Worm (Caenorhabditis elegans): ENCODE measurements around the gene gst-9.
A peak's percentile ranks its signal among the peaks of the same experiment; 100 is the strongest.

The gst-9 gene

ce11 chrII:4935518-4935917 lies 44.1 kb downstream of the gst-9 start, which contains the start of gene ZK546.5:
Gene ZK546.5, plus strand, starts transcription at chrII:4935818.
- no peak for TF ChIP-seq snpc-4 (tag; optimal IDR thresholded peaks at IDR 0.05)
- TF ChIP-seq ceh-39 (tag; optimal IDR thresholded peaks at IDR 0.05) = peak; percentile 39
- TF ChIP-seq bed-3 (GFP tag; optimal IDR thresholded peaks at IDR 0.05) = no peak
- peak; percentile 71 for TF ChIP-seq ces-1 (GFP tag; optimal IDR thresholded peaks at IDR 0.05)
- TF ChIP-seq cnd-1 (tag; optimal IDR thresholded peaks at IDR 0.05) = no peak

ce11 chrII:4937743-4938142 lies 46.4 kb downstream of the gst-9 start, which contains the start of gene ZK546.4:
Gene ZK546.4, plus strand, starts transcription at chrII:4938043.
- TF ChIP-seq unc-39 (tag; optimal IDR thresholded peaks at IDR 0.05) (no peak), ztf-11 (tag; optimal IDR thresholded peaks at IDR 0.05) (no peak), lin-13 (tag; optimal IDR thresholded peaks at IDR 0.05) (no peak)

DNA sequence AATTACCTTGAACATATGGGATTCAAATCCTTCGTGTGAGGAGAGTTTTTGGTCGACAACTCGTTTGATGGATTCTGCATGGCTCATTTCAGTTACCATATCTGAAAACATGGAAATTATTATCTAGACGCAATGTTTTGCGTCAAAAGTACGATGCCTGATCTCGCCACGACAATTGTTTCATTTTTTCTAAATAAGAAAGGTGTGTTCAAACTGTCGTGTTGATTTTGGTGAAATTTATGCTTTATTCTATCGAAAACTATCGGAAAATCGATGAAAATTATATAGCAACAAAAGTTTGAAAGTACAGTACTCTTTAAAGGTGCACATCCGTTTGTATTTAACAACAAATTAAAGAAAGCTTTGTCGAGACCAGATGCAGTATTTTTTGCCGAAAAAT lies 49.7 kb downstream of the gst-9 start, which contains the start of gene cblc-1:
TSS of gene cblc-1 (minus strand) at position 101 of the 400 bp plus-strand sequence.
- no peak for TF ChIP-seq cnd-1 (tag; optimal IDR thresholded peaks at IDR 0.05)
- no peak for TF ChIP-seq flh-1 (GFP tag; optimal IDR thresholded peaks at IDR 0.05)
- no peak for TF ChIP-seq nhr-2 (tag; optimal IDR thresholded peaks at IDR 0.05)
- no peak for TF ChIP-seq ztf-11 (tag; optimal IDR thresholded peaks at IDR 0.05)
- no peak for TF ChIP-seq elt-1 (tag; optimal IDR thresholded peaks at IDR 0.05; ENCODE audit: borderline replicate concordance, insufficient read depth)
- no peak for TF ChIP-seq bed-3 (GFP tag; optimal IDR thresholded peaks at IDR 0.05)
- no peak for TF ChIP-seq hlh-1 (tag; optimal IDR thresholded peaks at IDR 0.05)
- no peak for TF ChIP-seq nhr-28 (tag; optimal IDR thresholded peaks at IDR 0.05)
- TF ChIP-seq sptf-1 (tag; optimal IDR thresholded peaks at IDR 0.05) = no peak
- no peak for TF ChIP-seq M03D4.4 (tag; optimal IDR thresholded peaks at IDR 0.05)
- TF ChIP-seq mab-5 (tag; optimal IDR thresholded peaks at IDR 0.05) = no peak
- TF ChIP-seq tbx-8 (GFP tag; optimal IDR thresholded peaks at IDR 0.05) = no peak
- TF ChIP-seq drap-1 (GFP tag; optimal IDR thresholded peaks at IDR 0.05) = no peak
- TF ChIP-seq mep-1 (tag; optimal IDR thresholded peaks at IDR 0.05) = no peak
- TF ChIP-seq blmp-1 (tag; optimal IDR thresholded peaks at IDR 0.05) = no peak
- TF ChIP-seq ceh-83 (GFP tag; optimal IDR thresholded peaks at IDR 0.05) = no peak
- TF ChIP-seq sem-2 (GFP tag; optimal IDR thresholded peaks at IDR 0.05) = no peak
- no peak for TF ChIP-seq lin-32 (GFP tag; optimal IDR thresholded peaks at IDR 0.05)

DNA sequence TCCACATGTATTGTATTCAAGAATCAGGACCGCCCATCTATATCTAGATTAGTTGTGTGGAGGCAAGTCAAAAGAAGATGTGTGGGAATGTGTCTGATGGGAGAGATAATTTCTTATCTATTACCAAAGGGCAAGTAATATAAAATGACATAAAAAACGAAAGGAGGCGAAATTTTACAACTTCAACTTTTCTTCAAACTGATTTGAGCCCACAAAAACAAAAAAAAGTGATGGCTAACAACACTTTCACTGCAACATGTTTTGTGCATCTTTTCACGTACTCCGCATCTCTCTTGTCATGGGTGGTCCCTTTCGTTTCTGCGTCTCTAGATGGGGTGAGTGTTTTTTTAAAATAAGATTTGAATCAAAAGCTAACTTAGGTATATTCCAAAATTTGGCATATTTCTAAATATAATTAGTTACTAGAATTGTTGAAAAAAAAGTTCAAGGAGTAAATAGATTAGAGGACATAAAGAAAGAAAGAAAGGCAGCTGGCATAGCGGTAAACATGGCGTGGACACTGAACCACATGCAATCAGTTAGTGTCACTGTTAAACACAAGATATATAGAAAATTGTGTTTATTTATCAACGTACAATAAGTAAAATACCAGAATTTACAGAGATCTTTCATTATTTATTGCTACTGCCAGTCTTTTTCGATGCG lies 50.3 kb downstream of the gst-9 start, which contains the start of gene ZK546.19:
TSS of gene ZK546.19 (plus strand) at position 186 of the 666 bp plus-strand sequence.
- no peak for TF ChIP-seq bed-3 (GFP tag; optimal IDR thresholded peaks at IDR 0.05)
- peak; percentile 30 for TF ChIP-seq ces-1 (GFP tag; optimal IDR thresholded peaks at IDR 0.05)
- TF ChIP-seq elt-1 (tag; optimal IDR thresholded peaks at IDR 0.05; ENCODE audit: borderline replicate concordance, insufficient read depth) = peak; percentile 98

DNA sequence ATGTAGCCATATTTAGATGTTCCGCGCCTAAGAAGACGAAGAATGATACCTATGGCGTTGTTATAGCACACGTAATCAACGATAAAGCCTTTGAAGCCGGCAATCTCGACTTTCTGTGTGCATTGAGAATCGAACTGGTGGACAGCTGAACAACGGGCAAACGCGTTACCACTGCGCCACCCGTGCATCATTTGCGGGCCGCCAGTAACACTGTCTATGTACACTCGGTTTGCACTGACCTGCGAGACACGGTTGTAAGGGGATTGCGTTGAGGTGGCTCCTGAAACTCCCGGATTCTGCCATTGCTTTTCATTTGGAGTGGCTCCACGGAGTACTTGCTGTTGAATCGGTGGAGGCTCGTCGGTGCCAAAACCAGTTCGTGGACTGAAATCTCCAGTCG lies 51.0 kb downstream of the gst-9 start:
- no peak for TF ChIP-seq unc-62 (GFP tag; optimal IDR thresholded peaks at IDR 0.05)
- TF ChIP-seq lin-32 (GFP tag; optimal IDR thresholded peaks at IDR 0.05) = peak; percentile 64
- no peak for TF ChIP-seq mab-5 (tag; optimal IDR thresholded peaks at IDR 0.05)
- TF ChIP-seq drap-1 (GFP tag; optimal IDR thresholded peaks at IDR 0.05) = peak; percentile 86
- peak; percentile 72 for TF ChIP-seq ceh-43 (GFP tag; optimal IDR thresholded peaks at IDR 0.05)
- TF ChIP-seq nhr-237 (tag; optimal IDR thresholded peaks at IDR 0.05) = no peak
- no peak for TF ChIP-seq nhr-12 (tag; optimal IDR thresholded peaks at IDR 0.05)
- TF ChIP-seq lin-13 (tag; optimal IDR thresholded peaks at IDR 0.05) = peak; percentile 57
- no peak for TF ChIP-seq nhr-28 (tag; optimal IDR thresholded peaks at IDR 0.05)
- peak; percentile 90 for TF ChIP-seq ham-2 (GFP tag; optimal IDR thresholded peaks at IDR 0.05)
- TF ChIP-seq nhr-2 (tag; optimal IDR thresholded peaks at IDR 0.05) = no peak
- peak; percentile 58 for TF ChIP-seq bed-3 (GFP tag; optimal IDR thresholded peaks at IDR 0.05)
- TF ChIP-seq mls-2 (tag; optimal IDR thresholded peaks at IDR 0.05) = peak; percentile 88
- TF ChIP-seq tbx-8 (GFP tag; optimal IDR thresholded peaks at IDR 0.05) = no peak
- TF ChIP-seq nhr-76 (tag; optimal IDR thresholded peaks at IDR 0.05) = peak; percentile 25
- TF ChIP-seq snpc-4 (tag; optimal IDR thresholded peaks at IDR 0.05) = no peak
- no peak for TF ChIP-seq zip-8 (tag; optimal IDR thresholded peaks at IDR 0.05)
- peak; percentile 90 for TF ChIP-seq ceh-83 (GFP tag; optimal IDR thresholded peaks at IDR 0.05)
- no peak for TF ChIP-seq elt-1 (tag; optimal IDR thresholded peaks at IDR 0.05; ENCODE audit: borderline replicate concordance, insufficient read depth)
- TF ChIP-seq pha-4 (tag; optimal IDR thresholded peaks at IDR 0.05) = peak; percentile 24
- TF ChIP-seq cnd-1 (tag; optimal IDR thresholded peaks at IDR 0.05) = peak; percentile 92
- TF ChIP-seq unc-120 (tag; optimal IDR thresholded peaks at IDR 0.05; ENCODE audit: poor library complexity, severe bottlenecking) = peak; percentile 64
- TF ChIP-seq sem-2 (GFP tag; optimal IDR thresholded peaks at IDR 0.05) = peak; percentile 75
- TF ChIP-seq flh-1 (GFP tag; optimal IDR thresholded peaks at IDR 0.05) = peak; percentile 40
- TF ChIP-seq M03D4.4 (tag; optimal IDR thresholded peaks at IDR 0.05) = peak; percentile 84
- TF ChIP-seq blmp-1 (tag; optimal IDR thresholded peaks at IDR 0.05) = no peak
- TF ChIP-seq sptf-1 (tag; optimal IDR thresholded peaks at IDR 0.05) = peak; percentile 90

Measured in whole organism, mixed stage, embryonic.